Fruit fly (Drosophila melanogaster): ENCODE data around the gene Dnaaf5.
A peak's percentile ranks its signal among the peaks of the same experiment; 100 is the strongest.

Gene Dnaaf5

DNA sequence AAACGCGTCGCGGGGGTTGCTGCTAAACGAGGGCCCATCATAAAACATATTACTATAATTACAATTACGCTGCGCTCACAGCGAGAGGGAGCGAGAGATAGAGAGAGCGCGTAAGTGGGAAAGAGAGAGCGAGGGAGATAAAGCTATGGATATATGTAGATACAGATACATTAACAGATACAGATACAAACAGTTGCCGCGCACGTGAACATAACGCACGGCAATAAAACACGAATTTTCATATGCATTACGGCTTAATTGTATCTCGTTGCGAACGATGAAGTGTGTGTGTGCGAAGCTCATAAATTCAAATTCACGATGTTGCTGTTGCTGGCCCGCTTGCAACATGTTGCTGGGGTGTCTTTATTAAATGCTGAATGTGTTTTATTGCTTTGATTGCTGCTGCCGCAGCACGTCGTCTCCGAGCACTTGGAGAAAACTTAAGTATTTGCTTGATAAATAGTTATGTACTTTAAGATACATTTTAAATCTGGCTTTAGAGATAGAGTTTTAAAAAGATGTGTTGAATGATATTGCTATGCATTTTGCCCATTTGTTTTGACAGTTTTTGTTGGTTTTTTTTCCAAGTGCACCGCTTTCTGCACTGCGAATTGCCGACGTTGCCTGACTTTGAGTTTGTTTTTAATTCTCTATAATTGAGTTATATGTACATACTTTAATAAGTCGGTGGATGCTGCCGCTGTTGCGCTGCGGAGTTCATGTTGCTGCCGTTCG is 8.8 kb upstream of the Dnaaf5 start (continued):
- peak; percentile 77 for TF ChIP-seq CG3847 (GFP tag; IDR thresholded peaks at IDR 0.05)
- peak; percentile 82 for TF ChIP-seq B-H1 (GFP tag; IDR thresholded peaks at IDR 0.05)
- peak; percentile 74 for TF ChIP-seq ranshi (GFP tag; IDR thresholded peaks at IDR 0.05)
- TF ChIP-seq Oli (tag; optimal IDR thresholded peaks at IDR 0.05), result peak; percentile 84
- no peak for TF ChIP-seq hkb (optimal IDR thresholded peaks at IDR 0.05)
- TF ChIP-seq hkb (GFP tag; IDR thresholded peaks at IDR 0.05), result peak; percentile 79
- peak; percentile 61 for TF ChIP-seq Bdp1 (GFP tag; optimal IDR thresholded peaks at IDR 0.05)
- TF ChIP-seq CG7987 (GFP tag; optimal IDR thresholded peaks at IDR 0.05), result no peak
- peak; percentile 70 for TF ChIP-seq CG18599 (GFP tag; optimal IDR thresholded peaks at IDR 0.05)
- TF ChIP-seq crc (GFP tag; optimal IDR thresholded peaks at IDR 0.05), result peak; percentile 47
- peak; percentile 70 for TF ChIP-seq CG12155 (GFP tag; optimal IDR thresholded peaks at IDR 0.05)
- no peak for TF ChIP-seq stwl (tag; optimal IDR thresholded peaks at IDR 0.05)
- peak; percentile 46 for TF ChIP-seq Antp (GFP tag; optimal IDR thresholded peaks at IDR 0.05)
- TF ChIP-seq CG2199 (GFP tag; IDR thresholded peaks at IDR 0.05), result peak; percentile 80
- TF ChIP-seq CG4328 (GFP tag; optimal IDR thresholded peaks at IDR 0.05), result peak; percentile 2
- no peak for TF ChIP-seq Hr78 (GFP tag; optimal IDR thresholded peaks at IDR 0.05)
- peak; percentile 89 for TF ChIP-seq Ptx1 (GFP tag; IDR thresholded peaks at IDR 0.05)
- peak; percentile 48 for TF ChIP-seq CG18011 (GFP tag; optimal IDR thresholded peaks at IDR 0.05)
- TF ChIP-seq nom (GFP tag; optimal IDR thresholded peaks at IDR 0.05), result peak; percentile 78
- TF ChIP-seq dati (GFP tag; IDR thresholded peaks at IDR 0.05), result peak; percentile 44; the same call in 1 of the 2 replicates
- TF ChIP-seq shn (GFP tag; optimal IDR thresholded peaks at IDR 0.05), result peak; percentile 31
- TF ChIP-seq mam (GFP tag; optimal IDR thresholded peaks at IDR 0.05), result peak; percentile 70
- peak; percentile 61 for TF ChIP-seq dimm (GFP tag; IDR thresholded peaks at IDR 0.05)
- peak; percentile 84 for TF ChIP-seq ase (GFP tag; IDR thresholded peaks at IDR 0.05)
- no peak for TF ChIP-seq Scr (GFP tag; IDR thresholded peaks at IDR 0.05; ENCODE audit: partially characterized antibody)
- peak; percentile 65 for TF ChIP-seq CHES-1-like (GFP tag; optimal IDR thresholded peaks at IDR 0.05)
- TF ChIP-seq ash1 (GFP tag; optimal IDR thresholded peaks at IDR 0.05), result no peak
- no peak for TF ChIP-seq B-H2 (GFP tag; optimal IDR thresholded peaks at IDR 0.05)
- peak; percentile 33 for TF ChIP-seq da (GFP tag; optimal IDR thresholded peaks at IDR 0.05)
- TF ChIP-seq p53 (GFP tag; optimal IDR thresholded peaks at IDR 0.05), result peak; percentile 41
- TF ChIP-seq dm (GFP tag; optimal IDR thresholded peaks at IDR 0.05), result peak; percentile 41
- no peak for TF ChIP-seq CG4360 (GFP tag; IDR thresholded peaks at IDR 0.05)
- peak; percentile 58 for TF ChIP-seq caup (GFP tag; optimal IDR thresholded peaks at IDR 0.05; ENCODE audit: severe bottlenecking)
- no peak for TF ChIP-seq br (optimal IDR thresholded peaks at IDR 0.05)
- peak; percentile 68; the same call in 2 of the 3 replicates for TF ChIP-seq Dbx (GFP tag; IDR thresholded peaks at IDR 0.05)
- peak; percentile 80 to 93 for TF ChIP-seq bsh (GFP tag; optimal IDR thresholded peaks at IDR 0.05)
- no peak for TF ChIP-seq CG5180 (GFP tag; optimal IDR thresholded peaks at IDR 0.05)
- peak; percentile 34 for TF ChIP-seq CG3065 (GFP tag; optimal IDR thresholded peaks at IDR 0.05)
- peak; percentile 71; the same call in 1 of the 3 replicates for TF ChIP-seq gce (GFP tag; IDR thresholded peaks at IDR 0.05)
- TF ChIP-seq repo (GFP tag; optimal IDR thresholded peaks at IDR 0.05), result peak; percentile 61
- TF ChIP-seq CG10959 (GFP tag; IDR thresholded peaks at IDR 0.05), result peak; percentile 30; the same call in 1 of the 2 replicates
- peak; percentile 39 for TF ChIP-seq pb (GFP tag; optimal IDR thresholded peaks at IDR 0.05)
- TF ChIP-seq CG9797 (GFP tag; optimal IDR thresholded peaks at IDR 0.05), result no peak
- peak; percentile 70 for TF ChIP-seq pum (GFP tag; optimal IDR thresholded peaks at IDR 0.05)
- peak; percentile 85 for TF ChIP-seq unpg (GFP tag; optimal IDR thresholded peaks at IDR 0.05)
- TF ChIP-seq abd-A (tag; optimal IDR thresholded peaks at IDR 0.05), result peak; percentile 96
- no peak for TF ChIP-seq Nf-YB (GFP tag; optimal IDR thresholded peaks at IDR 0.05)
- TF ChIP-seq CG8765 (GFP tag; IDR thresholded peaks at IDR 0.05), result peak; percentile 54; the same call in 1 of the 2 replicates
- peak; percentile 54 for TF ChIP-seq psq (GFP tag; optimal IDR thresholded peaks at IDR 0.05)
- TF ChIP-seq Lim3 (GFP tag; IDR thresholded peaks at IDR 0.05), result 0 out of 2 replicates have a peak, but pooled peaks have one; percentile 16
